Fruit fly (Drosophila melanogaster) whole organism, embryonic: ENCODE data around the gene gukh.
A peak's percentile ranks its signal among the peaks of the same experiment; 100 is the strongest.

Source experiments
- Ada2b ChIP-seq: fragments of 200-800 bp; sonication (Bioruptor generic); IDR thresholded peaks from 2 replicates; pipeline ENCODE4 v1.3.6; 2022; ENCODE audit warnings: missing biosample characterization, missing genetic modification characterization
- Bteb2 ChIP-seq: fragments of 200-800 bp; sonication (Bioruptor generic); optimal IDR thresholded peaks from 2 replicates; lab custom pipeline; 2016; ENCODE audit warnings: missing biosample characterization, missing genetic modification characterization
- CG11247 ChIP-seq: fragments of 200-800 bp; sonication (Bioruptor generic); IDR thresholded peaks from 2 replicates; pipeline ENCODE4 v1.3.6; 2022; ENCODE audit warnings: missing biosample characterization, missing genetic modification characterization
- CG12104 ChIP-seq: fragments of 200-800 bp; sonication (Bioruptor generic); optimal IDR thresholded peaks from 3 replicates; lab custom pipeline; 2016; ENCODE audit warnings: missing biosample characterization, missing genetic modification characterization
- CG12769 ChIP-seq: fragments of 200-800 bp; sonication (Bioruptor generic); optimal IDR thresholded peaks from 2 replicates; lab custom pipeline; 2019; ENCODE audit warnings: missing biosample characterization, mild to moderate bottlenecking, missing genetic modification characterization, moderate library complexity
- CG14014 ChIP-seq: fragments of 200-800 bp; sonication (Bioruptor generic); IDR thresholded peaks from 2 replicates; pipeline ENCODE4 v1.3.6; 2022; ENCODE audit warnings: missing biosample characterization, missing genetic modification characterization
- CG14710 ChIP-seq: fragments of 200-800 bp; sonication (Bioruptor generic); optimal IDR thresholded peaks from 3 replicates; lab custom pipeline; 2019; ENCODE audit warnings: missing biosample characterization, mild to moderate bottlenecking, missing genetic modification characterization, moderate library complexity
- CG15011 ChIP-seq: fragments of 200-800 bp; sonication (Bioruptor generic); optimal IDR thresholded peaks from 3 replicates; lab custom pipeline; 2018; ENCODE audit warnings: missing biosample characterization, mild to moderate bottlenecking, missing genetic modification characterization
- CG15269 ChIP-seq: fragments of 200-800 bp; sonication (Bioruptor generic); optimal IDR thresholded peaks from 2 replicates; lab custom pipeline; 2018; ENCODE audit warnings: missing biosample characterization, mild to moderate bottlenecking, missing genetic modification characterization, moderate library complexity
- CG1603 ChIP-seq: fragments of 200-800 bp; sonication (Bioruptor generic); optimal IDR thresholded peaks from 2 replicates; lab custom pipeline; 2019; ENCODE audit warnings: missing biosample characterization, mild to moderate bottlenecking, missing genetic modification characterization, moderate library complexity
- CG17328 ChIP-seq: fragments of 200-800 bp; sonication (Bioruptor generic); IDR thresholded peaks from 2 replicates; pipeline ENCODE4 v1.3.6; 2022; ENCODE audit warnings: missing biosample characterization, missing genetic modification characterization
- CG18599 ChIP-seq: fragments of 200-800 bp; sonication (Bioruptor generic); optimal IDR thresholded peaks from 3 replicates; lab custom pipeline; 2017; ENCODE audit warnings: missing biosample characterization, missing genetic modification characterization, mild to moderate bottlenecking, moderate library complexity, missing genetic modification reagents
- CG4707 ChIP-seq: fragments of 200-800 bp; sonication (Bioruptor generic); optimal IDR thresholded peaks from 2 replicates; lab custom pipeline; 2018; ENCODE audit warnings: missing biosample characterization, mild to moderate bottlenecking, missing genetic modification characterization, moderate library complexity
- CG4820 ChIP-seq: fragments of 200-800 bp; sonication (Bioruptor generic); optimal IDR thresholded peaks from 3 replicates; lab custom pipeline; 2016; ENCODE audit warnings: missing biosample characterization, missing genetic modification characterization
- CG6254 ChIP-seq: fragments of 200-800 bp; sonication (Bioruptor generic); optimal IDR thresholded peaks from 3 replicates; lab custom pipeline; 2017; ENCODE audit warnings: mild to moderate bottlenecking, missing biosample characterization, missing genetic modification reagents, missing genetic modification characterization
- CG6272 ChIP-seq: fragments of 200-800 bp; sonication (Bioruptor generic); IDR thresholded peaks from 2 replicates; pipeline ENCODE4 v1.3.6; 2022; ENCODE audit warnings: missing biosample characterization, missing genetic modification characterization
- CG7271 ChIP-seq: fragments of 200-800 bp; sonication (Bioruptor generic); optimal IDR thresholded peaks from 2 replicates; lab custom pipeline; 2018; ENCODE audit warnings: missing biosample characterization, mild to moderate bottlenecking, missing genetic modification characterization, moderate library complexity
- CG9797 ChIP-seq: fragments of 200-800 bp; sonication (Bioruptor generic); optimal IDR thresholded peaks from 3 replicates; lab custom pipeline; 2018; ENCODE audit warnings: missing biosample characterization, mild to moderate bottlenecking, missing genetic modification characterization
- CHES-1-like ChIP-seq: fragments of 200-800 bp; sonication (Bioruptor generic); optimal IDR thresholded peaks from 2 replicates; lab custom pipeline; 2016; ENCODE audit warnings: missing biosample characterization, missing genetic modification characterization
- Dip2 ChIP-seq: fragments of 200-800 bp; sonication (Bioruptor generic); IDR thresholded peaks from 2 replicates; pipeline ENCODE4 v1.3.6; 2022; ENCODE audit warnings: missing biosample characterization, missing genetic modification characterization
- Dp ChIP-seq: fragments of 200-800 bp; sonication (Bioruptor generic); optimal IDR thresholded peaks from 2 replicates; lab custom pipeline; 2018; ENCODE audit warnings: missing biosample characterization, mild to moderate bottlenecking, missing genetic modification characterization, moderate library complexity
- ERR ChIP-seq: fragments of 200-800 bp; sonication (Bioruptor generic); optimal IDR thresholded peaks from 2 replicates; lab custom pipeline; 2016; ENCODE audit warnings: missing biosample characterization, missing genetic modification characterization
- Eip74EF ChIP-seq, 2 experiments: fragments of 200-800 bp in 1 of 2; fragments of >200 bp in 1 of 2; sonication (Bioruptor generic) in 1 of 2; optimal IDR thresholded peaks; 2 replicates each; lab custom pipeline; 2017 to 2019; ENCODE audit warnings: missing biosample characterization in 2 of 2, missing genetic modification characterization in 2 of 2, mild to moderate bottlenecking in 1 of 2, moderate library complexity in 1 of 2
- Ets65A ChIP-seq: fragments of 200-800 bp; sonication (Bioruptor generic); peaks from one replicate; lab custom pipeline; 2016; ENCODE audit warnings: missing biosample characterization, missing genetic modification characterization
- Fer2 ChIP-seq: fragments of 200-800 bp; sonication (Bioruptor generic); optimal IDR thresholded peaks from 2 replicates; lab custom pipeline; 2018; ENCODE audit warnings: missing biosample characterization, mild to moderate bottlenecking, missing genetic modification characterization, moderate library complexity
- HHEX ChIP-seq: fragments of 200-800 bp; sonication (Bioruptor generic); optimal IDR thresholded peaks from 3 replicates; lab custom pipeline; 2017; ENCODE audit warnings: missing biosample characterization, mild to moderate bottlenecking, missing genetic modification characterization, missing genetic modification reagents
- Hsf ChIP-seq: fragments of 200-800 bp; sonication (Bioruptor generic); optimal IDR thresholded peaks from 3 replicates; lab custom pipeline; 2016; ENCODE audit warnings: missing biosample characterization, missing genetic modification characterization
- NFAT ChIP-seq: fragments of 200-800 bp; sonication (Bioruptor generic); IDR thresholded peaks from 2 replicates; pipeline ENCODE4 v1.3.6; 2022; ENCODE audit warnings: missing biosample characterization, missing genetic modification characterization
- Oli ChIP-seq: fragments of 200-800 bp; sonication (Bioruptor generic); optimal IDR thresholded peaks from 2 replicates; lab custom pipeline; 2018; ENCODE audit warnings: missing biosample characterization, mild to moderate bottlenecking, missing genetic modification characterization, moderate library complexity
- Scr ChIP-seq: fragments of 200-800 bp; sonication (Bioruptor generic); IDR thresholded peaks from 2 replicates; pipeline ENCODE4 v1.3.6; 2022; ENCODE audit warnings: missing biosample characterization, missing genetic modification characterization; ENCODE audit not compliant: partially characterized antibody
- Side ChIP-seq: fragments of 200-800 bp; sonication (Bioruptor generic); optimal IDR thresholded peaks from 2 replicates; lab custom pipeline; 2016; ENCODE audit warnings: missing biosample characterization, missing genetic modification characterization
- Stat92E ChIP-seq, 3 experiments: fragments of >200 bp in 2 of 3; fragments of 200-800 bp in 1 of 3; sonication (Bioruptor generic) in 1 of 3; optimal IDR thresholded peaks; 2 replicates each; lab custom pipeline; 2017 to 2019; ENCODE audit warnings: missing biosample characterization in 3 of 3, missing genetic modification characterization in 3 of 3, mild to moderate bottlenecking in 1 of 3, moderate library complexity in 1 of 3
- Taf1 ChIP-seq: fragments of 200-800 bp; sonication (Bioruptor generic); IDR thresholded peaks from 2 replicates; pipeline ENCODE4 v1.3.6; 2022; ENCODE audit warnings: missing biosample characterization, missing genetic modification characterization
- Tbp ChIP-seq: fragments of >200 bp; optimal IDR thresholded peaks from 2 replicates; lab custom pipeline; 2018; ENCODE audit warnings: missing biosample characterization, missing genetic modification characterization
- al ChIP-seq: fragments of 200-800 bp; sonication (Bioruptor generic); IDR thresholded peaks from 2 replicates; pipeline ENCODE4 v1.3.6; 2022; ENCODE audit warnings: missing biosample characterization, missing genetic modification characterization
- amos ChIP-seq: fragments of 200-800 bp; sonication (Bioruptor generic); IDR thresholded peaks from 2 replicates; pipeline ENCODE4 v1.3.6; 2022; ENCODE audit warnings: missing biosample characterization, missing genetic modification characterization; ENCODE audit not compliant: partially characterized antibody
- corto ChIP-seq: fragments of 200-800 bp; sonication (Bioruptor generic); optimal IDR thresholded peaks from 2 replicates; lab custom pipeline; 2016; ENCODE audit warnings: missing biosample characterization, mild to moderate bottlenecking, missing genetic modification characterization, moderate library complexity
- disco-r ChIP-seq: fragments of 200-800 bp; sonication (Bioruptor generic); optimal IDR thresholded peaks from 2 replicates; lab custom pipeline; 2016; ENCODE audit warnings: missing biosample characterization, missing genetic modification characterization
- eyg ChIP-seq: fragments of 200-800 bp; sonication (Bioruptor generic); optimal IDR thresholded peaks from 3 replicates; lab custom pipeline; 2016; ENCODE audit warnings: missing biosample characterization, missing genetic modification characterization
- fd96Cb ChIP-seq: fragments of 200-800 bp; sonication (Bioruptor generic); optimal IDR thresholded peaks from 2 replicates; lab custom pipeline; 2018; ENCODE audit warnings: missing biosample characterization, mild to moderate bottlenecking, missing genetic modification characterization, moderate library complexity
- gcm ChIP-seq: fragments of 200-800 bp; sonication (Bioruptor generic); optimal IDR thresholded peaks from 2 replicates; lab custom pipeline; 2019; ENCODE audit warnings: missing biosample characterization, mild to moderate bottlenecking, missing genetic modification characterization, moderate library complexity
- inv ChIP-seq: fragments of 200-800 bp; sonication (Bioruptor generic); IDR thresholded peaks from 2 replicates; pipeline ENCODE4 v1.3.6; 2022; ENCODE audit warnings: missing biosample characterization, missing genetic modification characterization; ENCODE audit not compliant: partially characterized antibody
- maf-S ChIP-seq: fragments of 200-800 bp; sonication (Bioruptor generic); optimal IDR thresholded peaks from 2 replicates; lab custom pipeline; 2016; ENCODE audit warnings: missing biosample characterization, missing genetic modification characterization
- peb ChIP-seq: fragments of 200-800 bp; sonication (Bioruptor generic); IDR thresholded peaks from 2 replicates; pipeline ENCODE4 v1.3.6; 2022; ENCODE audit warnings: missing biosample characterization, missing genetic modification characterization
- pum ChIP-seq: fragments of 200-800 bp; sonication (Bioruptor generic); optimal IDR thresholded peaks from 2 replicates; lab custom pipeline; 2016; ENCODE audit warnings: missing biosample characterization, missing genetic modification characterization
- ro ChIP-seq: fragments of 200-800 bp; sonication (Bioruptor generic); IDR thresholded peaks from 2 replicates; pipeline ENCODE4 v1.3.6; 2022; ENCODE audit warnings: missing biosample characterization, missing genetic modification characterization
- stwl ChIP-seq: fragments of 200-800 bp; sonication (Bioruptor generic); optimal IDR thresholded peaks from 3 replicates; lab custom pipeline; 2018; ENCODE audit warnings: missing biosample characterization, mild to moderate bottlenecking, missing genetic modification characterization, moderate library complexity
- tap ChIP-seq: fragments of 200-800 bp; optimal IDR thresholded peaks from 3 replicates; lab custom pipeline; 2019; ENCODE audit warnings: missing biosample characterization, mild to moderate bottlenecking, missing genetic modification characterization, moderate library complexity
- wor ChIP-seq: fragments of 200-800 bp; sonication (Bioruptor generic); IDR thresholded peaks from 2 replicates; pipeline ENCODE4 v1.3.6; 2022; ENCODE audit warnings: missing biosample characterization, missing genetic modification characterization
- zfh1 ChIP-seq: fragments of 200-800 bp; sonication (Bioruptor generic); IDR thresholded peaks from 3 replicates; pipeline ENCODE4 v1.3.6; 2022; ENCODE audit warnings: missing biosample characterization, missing genetic modification characterization

Gene gukh

dm6 chr3R:19027165-19027564, 43.3 kb downstream of the gukh start, which contains the start of gene NP15.6 (continued):
- TF ChIP-seq CG4707 (GFP tag; lab: Kevin White, UChicago) (no peak), CG6254 (no peak), CG9797 (GFP tag; lab: Kevin White, UChicago) (peak; percentile 86), CG7271 (tag; lab: Kevin White, UChicago) (no peak), pum (GFP tag; lab: Kevin White, UChicago) (no peak), CG12769 (tag; lab: Kevin White, UChicago) (no peak), Stat92E (GFP tag; optimal IDR thresholded peaks at IDR 0.05; lab: Kevin White, UChicago) (no peak), Scr (GFP tag; lab: Robert Waterston, UW) (no peak), fd96Cb (tag; lab: Kevin White, UChicago) (no peak), Bteb2 (GFP tag; lab: Kevin White, UChicago) (no peak), Taf1 (GFP tag; lab: Robert Waterston, UW) (no peak), Ada2b (GFP tag; lab: Robert Waterston, UW) (no peak), zfh1 (GFP tag; lab: Robert Waterston, UW) (no peak), ERR (GFP tag; lab: Kevin White, UChicago) (no peak), Dip2 (GFP tag; lab: Robert Waterston, UW) (no peak), corto (GFP tag; lab: Kevin White, UChicago) (no peak), Tbp (GFP tag; lab: Kevin White, UChicago) (no peak), CG1603 (tag; lab: Kevin White, UChicago) (no peak), Dp (GFP tag; lab: Kevin White, UChicago) (peak; percentile 49), Side (no peak), wor (no peak)

DNA sequence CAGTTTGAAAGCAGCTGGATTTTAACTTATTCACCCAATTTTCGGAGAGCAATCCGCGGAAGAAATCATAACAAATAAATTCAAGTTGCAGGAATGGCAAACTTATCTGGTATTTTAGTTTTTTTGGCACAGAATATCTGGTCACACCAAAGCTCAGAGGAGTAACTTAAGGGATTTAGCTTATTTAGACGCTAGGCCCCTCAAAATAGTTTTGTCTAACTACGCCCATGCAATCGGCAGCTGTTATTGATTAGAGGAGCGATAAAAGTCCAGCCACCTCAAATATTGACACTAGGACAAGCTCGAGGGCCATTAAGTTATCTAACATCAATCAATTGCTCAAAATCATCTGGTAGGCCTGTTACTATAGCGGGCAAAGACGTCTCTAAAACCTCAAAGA, 44.9 kb downstream of the gukh start, which contains the start of the genes GatA and P5cr:
TSS of gene GatA (minus strand) at position 100 of the 400 bp plus-strand sequence.
TSS of gene P5cr (plus strand) at position 174 of the 400 bp plus-strand sequence.
- TF ChIP-seq CG4820 (GFP tag; lab: Kevin White, UChicago) (peak; percentile 47), inv (GFP tag; lab: Robert Waterston, UW) (no peak), CHES-1-like (peak; percentile 94), CG6272 (GFP tag; lab: Robert Waterston, UW) (peak; percentile 68; the same call in 1 of the 2 replicates), disco-r (GFP tag; lab: Kevin White, UChicago) (no peak), tap (tag; lab: Kevin White, UChicago) (peak; percentile 58), peb (no peak), maf-S (GFP tag; lab: Kevin White, UChicago) (peak; percentile 88), Ets65A (GFP tag; lab: Kevin White, UChicago) (peak; percentile 97), CG11247 (GFP tag; lab: Robert Waterston, UW) (peak; percentile 90), CG14014 (GFP tag; lab: Robert Waterston, UW) (peak; percentile 90), CG17328 (GFP tag; lab: Robert Waterston, UW) (peak; percentile 76), Eip74EF (GFP tag; optimal IDR thresholded peaks at IDR 0.05; lab: Kevin White, UChicago) (no peak), CG18599 (GFP tag; lab: Kevin White, UChicago) (peak; percentile 88), gcm (GFP tag; lab: Kevin White, UChicago) (peak; percentile 5), HHEX (GFP tag; lab: Kevin White, UChicago) (peak; percentile 71), amos (GFP tag; lab: Robert Waterston, UW) (no peak; the same call in 1 of the 2 replicates), ro (no peak), Hsf (GFP tag; lab: Kevin White, UChicago) (peak; percentile 88), CG15011 (no peak), Oli (tag; lab: Kevin White, UChicago) (peak; percentile 60), CG15269 (tag; lab: Kevin White, UChicago) (peak; percentile 87), CG14710 (tag; lab: Kevin White, UChicago) (peak; percentile 11), Fer2 (tag; lab: Kevin White, UChicago) (peak; percentile 68), eyg (GFP tag; lab: Kevin White, UChicago) (peak; percentile 63), stwl (no peak), CG12104 (GFP tag; lab: Kevin White, UChicago) (peak; percentile 3), al (peak; percentile 80), NFAT (GFP tag; lab: Robert Waterston, UW) (peak; percentile 97)
